Fruit fly (Drosophila melanogaster): ENCODE measurements around the gene CG42866.

CG42866 gene

dm6 chr2L:19960930-19961329 is 555 bp downstream of the CG42866 start, which contains the start of gene CG34051:
TSS of gene CG34051 (minus strand) at chr2L:19961030.
- TF ChIP-seq Dll (optimal IDR thresholded peaks at IDR 0.05), result no peak
- no peak for TF ChIP-seq EcR (GFP tag; optimal IDR thresholded peaks at IDR 0.05)
- TF ChIP-seq pan (optimal IDR thresholded peaks at IDR 0.05), result no peak
- no peak for TF ChIP-seq psq (optimal IDR thresholded peaks at IDR 0.05)
- TF ChIP-seq usp (GFP tag; optimal IDR thresholded peaks at IDR 0.05), result no peak
- no peak for TF ChIP-seq CG8478 (optimal IDR thresholded peaks at IDR 0.05)

dm6 chr2L:19958520-19959161 is 2.8 kb downstream of the CG42866 start, which contains the start of gene COX4:
TSS of gene COX4 (plus strand) at chr2L:19958713.
- TF ChIP-seq Dll (optimal IDR thresholded peaks at IDR 0.05), result no peak
- no peak for TF ChIP-seq usp (GFP tag; optimal IDR thresholded peaks at IDR 0.05)
- no peak for TF ChIP-seq EcR (GFP tag; optimal IDR thresholded peaks at IDR 0.05)
- TF ChIP-seq pan (optimal IDR thresholded peaks at IDR 0.05), result no peak
- no peak for TF ChIP-seq CG8478 (optimal IDR thresholded peaks at IDR 0.05)
- no peak for TF ChIP-seq psq (optimal IDR thresholded peaks at IDR 0.05)

dm6 chr2L:19952221-19952620 is 9.3 kb downstream of the CG42866 start:
- TF ChIP-seq psq (optimal IDR thresholded peaks at IDR 0.05), result no peak
- no peak for TF ChIP-seq EcR (GFP tag; optimal IDR thresholded peaks at IDR 0.05)
- no peak for TF ChIP-seq CG8478 (optimal IDR thresholded peaks at IDR 0.05)
- TF ChIP-seq pan (optimal IDR thresholded peaks at IDR 0.05), result no peak
- TF ChIP-seq Dll (optimal IDR thresholded peaks at IDR 0.05), result no peak
- no peak for TF ChIP-seq usp (GFP tag; optimal IDR thresholded peaks at IDR 0.05)

DNA sequence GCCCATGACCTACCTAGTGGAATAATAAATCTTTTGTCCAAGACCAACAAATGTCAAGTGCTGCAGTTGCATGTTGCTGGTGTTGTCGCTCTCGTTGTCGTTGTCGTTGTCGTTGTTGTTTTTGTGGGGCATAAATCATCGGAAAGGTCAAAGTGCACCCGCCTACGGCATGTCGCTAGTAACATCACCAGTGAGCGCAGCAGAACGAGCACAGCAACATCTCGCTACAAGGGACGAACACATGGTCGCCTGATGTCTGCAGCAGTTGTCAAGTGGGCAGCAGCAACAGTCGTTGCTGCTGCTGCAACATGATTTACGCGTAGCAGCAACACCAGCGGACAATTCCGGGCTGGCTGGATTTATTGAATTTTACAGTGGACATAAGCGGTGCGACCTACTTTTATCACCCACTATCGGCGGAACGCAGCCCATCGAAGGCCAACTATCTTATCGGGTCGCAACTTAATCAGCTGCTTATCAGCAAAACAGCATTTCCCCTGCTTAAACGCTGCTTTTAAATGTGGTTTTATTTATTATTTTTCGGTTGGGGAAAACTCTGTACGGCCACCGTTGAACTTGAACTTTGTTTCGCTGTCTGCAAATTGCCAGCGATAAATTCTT is 9.8 kb downstream of the CG42866 start:
- no peak for TF ChIP-seq CG8478 (optimal IDR thresholded peaks at IDR 0.05)
- TF ChIP-seq pan (optimal IDR thresholded peaks at IDR 0.05), result no peak
- no peak for TF ChIP-seq EcR (GFP tag; optimal IDR thresholded peaks at IDR 0.05)
- TF ChIP-seq Dll (optimal IDR thresholded peaks at IDR 0.05), result no peak
- TF ChIP-seq psq (optimal IDR thresholded peaks at IDR 0.05), result no peak
- no peak for TF ChIP-seq usp (GFP tag; optimal IDR thresholded peaks at IDR 0.05)

DNA sequence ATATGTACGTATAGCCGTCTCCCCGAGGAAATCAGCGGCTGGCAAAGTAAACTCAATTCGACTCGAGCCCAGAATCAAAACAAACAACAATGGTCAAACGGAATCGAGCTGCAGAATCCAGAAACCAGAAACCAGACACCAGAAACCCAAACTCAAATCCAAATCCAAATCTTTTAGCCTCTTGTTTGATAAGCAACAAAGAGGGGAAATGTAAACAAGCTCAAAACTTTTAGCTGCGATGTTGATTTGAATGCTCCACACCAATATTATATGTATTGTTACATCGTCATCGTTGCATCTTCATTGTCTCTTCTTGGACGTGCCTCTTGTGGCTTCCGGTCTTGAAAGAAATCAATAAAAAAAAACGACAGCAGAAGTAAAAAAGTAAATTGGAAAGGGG is 11.9 kb downstream of the CG42866 start:
- TF ChIP-seq EcR (GFP tag; optimal IDR thresholded peaks at IDR 0.05) (no peak), pan (optimal IDR thresholded peaks at IDR 0.05) (no peak), usp (GFP tag; optimal IDR thresholded peaks at IDR 0.05) (no peak), psq (optimal IDR thresholded peaks at IDR 0.05) (no peak), Dll (optimal IDR thresholded peaks at IDR 0.05) (no peak), CG8478 (optimal IDR thresholded peaks at IDR 0.05) (no peak)

dm6 chr2L:19947992-19948524 is 13.4 kb downstream of the CG42866 start:
- TF ChIP-seq usp (GFP tag; optimal IDR thresholded peaks at IDR 0.05), result no peak
- no peak for TF ChIP-seq CG8478 (optimal IDR thresholded peaks at IDR 0.05)
- no peak for TF ChIP-seq Dll (optimal IDR thresholded peaks at IDR 0.05)
- TF ChIP-seq psq (optimal IDR thresholded peaks at IDR 0.05), result no peak
- no peak for TF ChIP-seq pan (optimal IDR thresholded peaks at IDR 0.05)
- TF ChIP-seq EcR (GFP tag; optimal IDR thresholded peaks at IDR 0.05), result no peak

DNA sequence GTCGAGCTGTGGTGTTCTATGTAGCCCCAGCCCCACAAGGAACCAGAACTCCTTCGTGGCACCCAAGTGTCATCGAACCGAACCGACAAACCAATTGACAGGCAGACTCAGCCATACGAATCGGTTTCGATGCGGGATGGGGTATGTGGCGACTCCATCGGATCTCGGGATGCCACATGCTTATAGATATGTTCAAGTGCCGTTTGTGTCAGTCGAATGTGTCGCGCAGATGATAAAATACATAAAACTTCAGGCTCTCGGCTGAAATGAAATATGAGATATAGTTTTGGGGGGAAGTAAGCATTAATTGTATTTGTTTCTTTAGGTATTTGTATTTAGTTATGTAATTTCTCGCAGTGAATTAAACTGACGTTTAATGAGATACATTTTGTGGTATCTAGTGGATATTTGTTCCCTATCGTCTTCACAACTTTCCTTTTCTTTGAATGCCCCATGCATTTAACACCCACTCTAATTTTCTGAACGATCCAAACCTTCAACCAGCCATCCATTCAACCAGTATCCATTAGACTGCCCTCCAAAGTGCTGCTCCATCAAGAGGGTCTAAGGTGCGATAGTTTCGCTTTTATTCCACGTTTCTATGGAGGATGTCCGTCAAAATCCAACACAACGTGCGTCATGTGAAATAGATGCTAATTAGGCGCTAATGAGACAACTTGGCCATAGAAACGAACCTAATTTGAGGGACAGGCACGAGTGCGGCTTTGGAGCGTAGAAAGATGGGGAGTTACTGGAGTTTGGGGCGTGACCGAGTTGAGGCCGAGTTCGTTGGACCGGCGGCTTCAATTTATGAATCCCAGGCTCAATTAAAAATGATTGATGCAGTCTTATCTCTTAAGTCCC is 16.9 kb downstream of the CG42866 start:
- no peak for TF ChIP-seq usp (GFP tag; optimal IDR thresholded peaks at IDR 0.05)
- TF ChIP-seq CG8478 (optimal IDR thresholded peaks at IDR 0.05), result no peak
- no peak for TF ChIP-seq Dll (optimal IDR thresholded peaks at IDR 0.05)
- peak in 1 of 2 experiments; percentile 54 for TF ChIP-seq EcR (GFP tag; optimal IDR thresholded peaks at IDR 0.05)

DNA sequence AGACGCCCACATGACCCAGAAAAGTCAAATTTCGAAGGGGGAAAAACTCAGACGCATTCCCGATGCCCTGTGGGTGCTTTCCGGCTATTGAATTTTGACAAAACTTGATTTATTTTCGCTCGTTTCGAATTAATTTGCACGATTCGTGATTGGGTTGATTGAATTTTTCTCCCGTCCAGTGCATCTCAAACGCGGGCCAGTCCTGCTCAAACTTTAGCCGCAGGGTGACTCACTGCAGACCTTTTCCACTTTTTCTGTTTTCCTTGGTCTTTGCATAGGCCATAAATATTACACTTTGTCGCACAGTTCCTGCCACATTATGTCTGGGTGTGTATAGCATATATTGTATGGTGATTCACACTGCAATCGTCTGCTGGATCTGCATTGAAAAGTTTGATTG is 18.4 kb downstream of the CG42866 start:
- no peak for TF ChIP-seq CG8478 (optimal IDR thresholded peaks at IDR 0.05)
- no peak for TF ChIP-seq EcR (GFP tag; optimal IDR thresholded peaks at IDR 0.05)
- no peak for TF ChIP-seq usp (GFP tag; optimal IDR thresholded peaks at IDR 0.05)
- TF ChIP-seq Dll (optimal IDR thresholded peaks at IDR 0.05), result no peak
- TF ChIP-seq psq (optimal IDR thresholded peaks at IDR 0.05), result no peak
- no peak for TF ChIP-seq pan (optimal IDR thresholded peaks at IDR 0.05)

DNA sequence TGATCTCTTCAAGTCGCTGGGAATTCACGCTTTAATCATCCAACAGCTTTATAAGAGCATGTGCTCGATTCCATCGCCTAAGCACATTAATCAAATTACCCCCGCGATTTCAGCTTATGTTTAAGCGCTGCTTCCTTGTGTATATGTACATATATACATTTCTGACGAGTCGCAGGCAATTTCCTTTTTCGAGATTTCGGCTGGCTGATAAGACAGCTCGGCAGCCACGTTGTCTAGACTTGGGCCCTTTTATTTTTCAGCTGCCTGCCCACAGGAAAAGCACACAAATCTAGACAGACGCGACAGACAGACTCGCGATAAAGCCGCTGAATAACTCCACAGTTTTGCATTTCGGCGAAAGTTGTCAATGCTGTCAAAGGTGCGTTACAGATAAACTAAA is 19.0 kb downstream of the CG42866 start:
- no peak for TF ChIP-seq psq (optimal IDR thresholded peaks at IDR 0.05)
- TF ChIP-seq CG8478 (optimal IDR thresholded peaks at IDR 0.05), result no peak
- no peak for TF ChIP-seq EcR (GFP tag; optimal IDR thresholded peaks at IDR 0.05)
- no peak for TF ChIP-seq usp (GFP tag; optimal IDR thresholded peaks at IDR 0.05)
- no peak for TF ChIP-seq pan (optimal IDR thresholded peaks at IDR 0.05)
- TF ChIP-seq Dll (optimal IDR thresholded peaks at IDR 0.05), result no peak

dm6 chr2L:19941352-19941851 is 20.1 kb downstream of the CG42866 start:
- TF ChIP-seq usp (GFP tag; optimal IDR thresholded peaks at IDR 0.05) (no peak), Dll (optimal IDR thresholded peaks at IDR 0.05) (no peak), CG8478 (optimal IDR thresholded peaks at IDR 0.05) (no peak), pan (optimal IDR thresholded peaks at IDR 0.05) (no peak), psq (optimal IDR thresholded peaks at IDR 0.05) (no peak), EcR (GFP tag; optimal IDR thresholded peaks at IDR 0.05) (no peak)

- TF ChIP-seq psq (optimal IDR thresholded peaks at IDR 0.05) (no peak), CG8478 (optimal IDR thresholded peaks at IDR 0.05) (no peak), pan (optimal IDR thresholded peaks at IDR 0.05) (no peak), Dll (optimal IDR thresholded peaks at IDR 0.05) (no peak), EcR (GFP tag; optimal IDR thresholded peaks at IDR 0.05) (no peak), usp (GFP tag; optimal IDR thresholded peaks at IDR 0.05) (no peak)
These were observed 21.4 kb downstream of the CG42866 start for dm6 chr2L:19940036-19940435.
